Worm (Caenorhabditis elegans) whole organism, L4 larva: ENCODE data around the gene atrn-1.

ENCODE experiments used
- F10B5.3 ChIP-seq: sonication (generic microtip); optimal IDR thresholded peaks from 2 replicates; lab custom pipeline; 2016; ENCODE audit warnings: mild to moderate bottlenecking, missing genetic modification characterization, missing compliant biosample characterization
- F44E2.7 ChIP-seq: fragments of 200-800 bp; sonication (Bioruptor generic); IDR thresholded peaks from 2 replicates; pipeline ENCODE4 v2.1.2; 2022; ENCODE audit warnings: missing genetic modification characterization, missing compliant biosample characterization
- Y75B8A.6 ChIP-seq: fragments of 200-800 bp; sonication (Bioruptor generic); IDR thresholded peaks from 2 replicates; pipeline ENCODE4 v1.3.6; 2022; ENCODE audit warnings: missing genetic modification reagents, missing genetic modification characterization, missing compliant biosample characterization
- ceh-32 ChIP-seq: sonication (generic microtip); optimal IDR thresholded peaks from 2 replicates; lab custom pipeline; 2016; ENCODE audit warnings: mild to moderate bottlenecking, missing genetic modification characterization, missing compliant biosample characterization; ENCODE audit not compliant: poor library complexity
- dmd-6 ChIP-seq: fragments of 200-800 bp; sonication (Bioruptor generic); IDR thresholded peaks from 2 replicates; pipeline ENCODE4 v1.3.6; 2022; ENCODE audit warnings: missing genetic modification reagents, missing genetic modification characterization, missing compliant biosample characterization
- dve-1 ChIP-seq: sonication (generic microtip); optimal IDR thresholded peaks from 2 replicates; lab custom pipeline; 2017; ENCODE audit warnings: antibody characterized with exemption, mild to moderate bottlenecking, missing genetic modification characterization, missing compliant biosample characterization; ENCODE audit not compliant: insufficient read depth
- mep-1 ChIP-seq: fragments of 150-350 bp; sonication (generic microtip); optimal IDR thresholded peaks from 3 replicates; lab custom pipeline; 2014; ENCODE audit warnings: missing biosample characterization, missing genetic modification characterization
- pqm-1 ChIP-seq: sonication (generic microtip); optimal IDR thresholded peaks from 2 replicates; lab custom pipeline; 2017; ENCODE audit warnings: missing biosample characterization, missing genetic modification characterization
- snpc-4 ChIP-seq: fragments of 150-350 bp; optimal IDR thresholded peaks from 2 replicates; lab custom pipeline; 2014; ENCODE audit warnings: missing biosample characterization, missing genetic modification characterization
- tra-1 ChIP-seq: fragments of 200-800 bp; sonication (Bioruptor generic); IDR thresholded peaks from 2 replicates; pipeline ENCODE4 v1.3.6; 2022; ENCODE audit warnings: missing genetic modification reagents, missing genetic modification characterization, missing compliant biosample characterization

DNA sequence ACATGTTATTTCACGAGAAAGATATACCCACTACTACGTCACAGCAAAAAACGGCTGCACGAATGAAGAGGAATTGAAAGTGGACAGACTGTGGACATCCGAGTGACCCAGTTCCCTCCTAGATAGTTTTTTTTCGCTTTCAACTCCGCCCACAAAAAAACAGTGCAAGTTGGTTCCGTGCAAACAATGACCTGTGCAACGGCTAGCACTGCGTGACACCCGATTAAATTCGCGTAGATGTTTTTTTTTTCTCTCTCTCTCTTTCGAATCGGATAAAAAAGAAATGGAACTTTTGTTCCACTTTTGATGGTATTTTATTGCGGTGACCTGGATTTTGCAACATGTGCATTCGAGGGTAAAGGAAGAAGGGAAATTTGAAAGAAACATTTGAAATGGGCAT lies 33.8 kb downstream of the atrn-1 start:
- no peak for TF ChIP-seq Y75B8A.6
- TF ChIP-seq F44E2.7 (GFP tag; lab: Robert Waterston, UW) = no peak
- no peak for TF ChIP-seq F10B5.3 (tag; lab: Kevin White, UChicago)
- TF ChIP-seq pqm-1 (tag; lab: Kevin White, UChicago) = no peak
- TF ChIP-seq tra-1 (GFP tag; lab: Robert Waterston, UW) = no peak
- TF ChIP-seq snpc-4 (tag; lab: Kevin White, UChicago) = no peak
- TF ChIP-seq dve-1 = no peak
- no peak for TF ChIP-seq dmd-6 (GFP tag; lab: Robert Waterston, UW)
- TF ChIP-seq ceh-32 (tag; lab: Kevin White, UChicago) = no peak
- TF ChIP-seq mep-1 (tag; lab: Kevin White, UChicago) = no peak
